Worm (Caenorhabditis elegans): ENCODE results near the gene metl-6.

The metl-6 gene

ce11 chrIII:3957119-3957739 is 35.7 kb upstream of the metl-6 start:
- TF ChIP-seq nhr-237 (tag; optimal IDR thresholded peaks at IDR 0.05): no peak
- peak; percentile 33 for TF ChIP-seq snpc-4 (tag; optimal IDR thresholded peaks at IDR 0.05)
- TF ChIP-seq blmp-1 (tag; optimal IDR thresholded peaks at IDR 0.05; ENCODE audit: insufficient read depth): no peak

ce11 chrIII:3956293-3956692 is 34.8 kb upstream of the metl-6 start, which contains the start of gene F37A8.5:
F37A8.5 (plus strand) TSS chrIII:3956624.
- TF ChIP-seq lin-11 (tag; optimal IDR thresholded peaks at IDR 0.05): no peak
- TF ChIP-seq unc-55 (GFP tag; optimal IDR thresholded peaks at IDR 0.05): no peak
- no peak for TF ChIP-seq C34F6.9 (tag; optimal IDR thresholded peaks at IDR 0.05)
- no peak for TF ChIP-seq sma-3 (GFP tag; optimal IDR thresholded peaks at IDR 0.05)
- no peak for TF ChIP-seq ceh-82 (tag; optimal IDR thresholded peaks at IDR 0.05)
- no peak for TF ChIP-seq F13H6.1 (tag; optimal IDR thresholded peaks at IDR 0.05)
- TF ChIP-seq ceh-16 (tag; optimal IDR thresholded peaks at IDR 0.05): no peak
- no peak for TF ChIP-seq lin-39 (tag; optimal IDR thresholded peaks at IDR 0.05)
- TF ChIP-seq ama-1 (optimal IDR thresholded peaks at IDR 0.05): no peak
- TF ChIP-seq zag-1 (tag; optimal IDR thresholded peaks at IDR 0.05): no peak
- TF ChIP-seq lin-13 (GFP tag; optimal IDR thresholded peaks at IDR 0.05): no peak
- TF ChIP-seq elt-1 (tag; optimal IDR thresholded peaks at IDR 0.05): no peak
- no peak for TF ChIP-seq nhr-11 (tag; optimal IDR thresholded peaks at IDR 0.05)
- no peak for TF ChIP-seq nhr-21 (tag; optimal IDR thresholded peaks at IDR 0.05)
- TF ChIP-seq mbf-1 (tag; optimal IDR thresholded peaks at IDR 0.05): no peak
- no peak for TF ChIP-seq snpc-4 (tag; optimal IDR thresholded peaks at IDR 0.05)
- no peak for TF ChIP-seq lsy-2 (tag; optimal IDR thresholded peaks at IDR 0.05)
- TF ChIP-seq nhr-10 (tag; optimal IDR thresholded peaks at IDR 0.05): no peak
- no peak for TF ChIP-seq sem-4 (tag; optimal IDR thresholded peaks at IDR 0.05)

ce11 chrIII:3955674-3956073 is 34.2 kb upstream of the metl-6 start:
- TF ChIP-seq fos-1 (tag; optimal IDR thresholded peaks at IDR 0.05): peak; percentile 16
- TF ChIP-seq crh-2 (tag; optimal IDR thresholded peaks at IDR 0.05): peak; percentile 25
- no peak for TF ChIP-seq zag-1 (tag; optimal IDR thresholded peaks at IDR 0.05)
- TF ChIP-seq mbf-1 (tag; optimal IDR thresholded peaks at IDR 0.05): no peak
- TF ChIP-seq sma-9 (GFP tag; optimal IDR thresholded peaks at IDR 0.05): peak; percentile 75
- TF ChIP-seq sma-9 (tag; optimal IDR thresholded peaks at IDR 0.05): no peak
- peak; percentile 48 to 56 for TF ChIP-seq mdl-1 (tag; optimal IDR thresholded peaks at IDR 0.05)
- TF ChIP-seq lin-11 (tag; optimal IDR thresholded peaks at IDR 0.05): no peak
- TF ChIP-seq nhr-77 (tag; optimal IDR thresholded peaks at IDR 0.05): no peak
- no peak for TF ChIP-seq elt-1 (tag; optimal IDR thresholded peaks at IDR 0.05)
- TF ChIP-seq sma-3 (GFP tag; optimal IDR thresholded peaks at IDR 0.05): no peak
- peak; percentile 35 for TF ChIP-seq unc-55 (GFP tag; optimal IDR thresholded peaks at IDR 0.05)
- TF ChIP-seq nhr-25 (tag; optimal IDR thresholded peaks at IDR 0.05): peak; percentile 15
- TF ChIP-seq mab-5 (tag; optimal IDR thresholded peaks at IDR 0.05): peak; percentile 9
- TF ChIP-seq R02D3.7 (tag; optimal IDR thresholded peaks at IDR 0.05): no peak
- peak; percentile 61 for TF ChIP-seq nhr-129 (tag; optimal IDR thresholded peaks at IDR 0.05)
- no peak for TF ChIP-seq nhr-10 (tag; optimal IDR thresholded peaks at IDR 0.05)
- no peak for TF ChIP-seq ama-1 (optimal IDR thresholded peaks at IDR 0.05)
- TF ChIP-seq blmp-1 (tag; optimal IDR thresholded peaks at IDR 0.05; ENCODE audit: insufficient read depth): peak; percentile 36
- TF ChIP-seq skn-1 (tag; optimal IDR thresholded peaks at IDR 0.05): no peak
- peak; percentile 17 for TF ChIP-seq F13H6.1 (tag; optimal IDR thresholded peaks at IDR 0.05)
- TF ChIP-seq snpc-4 (tag; optimal IDR thresholded peaks at IDR 0.05): no peak
- no peak for TF ChIP-seq peb-1 (tag; optimal IDR thresholded peaks at IDR 0.05)
- no peak for TF ChIP-seq aly-2 (tag; optimal IDR thresholded peaks at IDR 0.05)
- no peak for TF ChIP-seq alr-1 (tag; optimal IDR thresholded peaks at IDR 0.05)
- TF ChIP-seq ztf-1 (GFP tag; conservative IDR thresholded peaks at IDR 0.05): no peak
- no peak for TF ChIP-seq dmd-4 (tag; optimal IDR thresholded peaks at IDR 0.05)
- no peak for TF ChIP-seq unc-39 (tag; optimal IDR thresholded peaks at IDR 0.05)
- no peak for TF ChIP-seq ceh-82 (tag; optimal IDR thresholded peaks at IDR 0.05)
- no peak for TF ChIP-seq nhr-237 (tag; optimal IDR thresholded peaks at IDR 0.05)
- no peak for TF ChIP-seq nhr-23 (tag; optimal IDR thresholded peaks at IDR 0.05)
- no peak for TF ChIP-seq lin-39 (tag; optimal IDR thresholded peaks at IDR 0.05)
- no peak for TF ChIP-seq elt-3 (tag; optimal IDR thresholded peaks at IDR 0.05)
- peak; percentile 21 for TF ChIP-seq nhr-6 (tag; optimal IDR thresholded peaks at IDR 0.05)
- TF ChIP-seq ceh-16 (tag; optimal IDR thresholded peaks at IDR 0.05): no peak
- TF ChIP-seq nhr-21 (tag; optimal IDR thresholded peaks at IDR 0.05): peak; percentile 42
- TF ChIP-seq Y55F3AM.14 (GFP tag; optimal IDR thresholded peaks at IDR 0.05): no peak
- TF ChIP-seq gmeb-1 (tag; optimal IDR thresholded peaks at IDR 0.05): no peak
- no peak for TF ChIP-seq nhr-12 (tag; optimal IDR thresholded peaks at IDR 0.05)
- TF ChIP-seq ZK546.5 (tag; optimal IDR thresholded peaks at IDR 0.05): no peak
- no peak for TF ChIP-seq egl-27 (tag; optimal IDR thresholded peaks at IDR 0.05)
- no peak for TF ChIP-seq lin-13 (GFP tag; optimal IDR thresholded peaks at IDR 0.05)
- TF ChIP-seq unc-62 (GFP tag; optimal IDR thresholded peaks at IDR 0.05): no peak
- TF ChIP-seq lsy-2 (tag; optimal IDR thresholded peaks at IDR 0.05): peak in 1 of 2 experiments; percentile 64
- no peak for TF ChIP-seq nhr-11 (tag; optimal IDR thresholded peaks at IDR 0.05)
- no peak for TF ChIP-seq sem-4 (tag; optimal IDR thresholded peaks at IDR 0.05)
- TF ChIP-seq ztf-4 (tag; optimal IDR thresholded peaks at IDR 0.05): peak; percentile 15
